Fruit fly (Drosophila melanogaster) whole organism, adult: Measurements from ENCODE around the gene CG14731.
A peak's percentile ranks its signal among the peaks of the same experiment; 100 is the strongest.

Source experiments
- CG11617 ChIP-seq: fragments of 200-800 bp; sonication (Bioruptor generic); optimal IDR thresholded peaks from 2 replicates; lab custom pipeline; 2017; ENCODE audit warnings: mild to moderate bottlenecking, missing biosample characterization, missing genetic modification reagents, missing genetic modification characterization
- CG12768 ChIP-seq: fragments of 200-800 bp; sonication (Bioruptor generic); optimal IDR thresholded peaks from 2 replicates; lab custom pipeline; 2017; ENCODE audit warnings: missing biosample characterization, missing genetic modification characterization, mild to moderate bottlenecking, moderate library complexity, missing genetic modification reagents
- CG14711 ChIP-seq: fragments of 200-800 bp; sonication (Bioruptor generic); optimal IDR thresholded peaks from 2 replicates; lab custom pipeline; 2018; ENCODE audit warnings: missing biosample characterization, mild to moderate bottlenecking, missing genetic modification characterization, moderate library complexity
- CG1620 ChIP-seq: fragments of 200-800 bp; sonication (Bioruptor generic); optimal IDR thresholded peaks from 2 replicates; lab custom pipeline; 2016; ENCODE audit warnings: missing biosample characterization, missing genetic modification characterization
- CG33017 ChIP-seq: fragments of 200-800 bp; sonication (Bioruptor generic); optimal IDR thresholded peaks from 2 replicates; lab custom pipeline; 2018; ENCODE audit warnings: missing biosample characterization, mild to moderate bottlenecking, missing genetic modification characterization, moderate library complexity
- CG5204 ChIP-seq: fragments of 200-800 bp; sonication (Bioruptor generic); optimal IDR thresholded peaks from 2 replicates; lab custom pipeline; 2016; ENCODE audit warnings: missing biosample characterization, missing genetic modification characterization
- CG7045 ChIP-seq: fragments of 200-800 bp; sonication (Bioruptor generic); optimal IDR thresholded peaks from 2 replicates; lab custom pipeline; 2017; ENCODE audit warnings: missing biosample characterization, mild to moderate bottlenecking, missing genetic modification characterization
- CG7101 ChIP-seq: fragments of 200-800 bp; sonication (Bioruptor generic); optimal IDR thresholded peaks from 2 replicates; lab custom pipeline; 2018; ENCODE audit warnings: missing biosample characterization, mild to moderate bottlenecking, missing genetic modification characterization, moderate library complexity
- Clk ChIP-seq: fragments of 200-800 bp; sonication (Bioruptor generic); optimal IDR thresholded peaks from 2 replicates; lab custom pipeline; 2017; ENCODE audit warnings: missing biosample characterization, missing genetic modification characterization
- Crg-1 ChIP-seq: fragments of 200-800 bp; sonication (Bioruptor generic); optimal IDR thresholded peaks from 2 replicates; lab custom pipeline; 2016; ENCODE audit warnings: missing biosample characterization, missing genetic modification characterization
- Hr96 ChIP-seq: fragments of 200-800 bp; sonication (Bioruptor generic); optimal IDR thresholded peaks from 2 replicates; lab custom pipeline; 2016; ENCODE audit warnings: missing biosample characterization, missing genetic modification characterization
- Mnt ChIP-seq: fragments of 200-800 bp; sonication (Bioruptor generic); optimal IDR thresholded peaks from 2 replicates; lab custom pipeline; 2016; ENCODE audit warnings: missing biosample characterization, mild to moderate bottlenecking, missing genetic modification characterization
- bab1 ChIP-seq: fragments of 200-800 bp; sonication (Bioruptor generic); optimal IDR thresholded peaks from 3 replicates; lab custom pipeline; 2019; ENCODE audit warnings: missing biosample characterization, mild to moderate bottlenecking, missing genetic modification characterization, moderate library complexity
- cic ChIP-seq: fragments of 200-800 bp; sonication (Bioruptor generic); optimal IDR thresholded peaks from 2 replicates; lab custom pipeline; 2017; ENCODE audit warnings: missing biosample characterization, mild to moderate bottlenecking, missing genetic modification characterization, moderate library complexity
- cnc ChIP-seq, 2 experiments: fragments of >200 bp; optimal IDR thresholded peaks; 2 replicates each; lab custom pipeline; 2017
- kay ChIP-seq: fragments of 200-800 bp; sonication (Bioruptor generic); peaks from one replicate; lab custom pipeline; 2016; ENCODE audit warnings: missing biosample characterization, missing genetic modification characterization, borderline replicate concordance
- ovo ChIP-seq: fragments of 200-800 bp; sonication (Bioruptor generic); optimal IDR thresholded peaks from 2 replicates; lab custom pipeline; 2016; ENCODE audit warnings: missing biosample characterization, missing genetic modification characterization
- pad ChIP-seq: fragments of 200-800 bp; sonication (Bioruptor generic); optimal IDR thresholded peaks from 3 replicates; lab custom pipeline; 2017; ENCODE audit warnings: missing biosample characterization, missing genetic modification characterization, mild to moderate bottlenecking, moderate library complexity, missing genetic modification reagents
- tj ChIP-seq: fragments of 200-800 bp; sonication (Bioruptor generic); optimal IDR thresholded peaks from 3 replicates; lab custom pipeline; 2017; ENCODE audit warnings: missing biosample characterization, mild to moderate bottlenecking, missing genetic modification characterization, moderate library complexity
- toe ChIP-seq: fragments of 200-800 bp; sonication (Bioruptor generic); optimal IDR thresholded peaks from 2 replicates; lab custom pipeline; 2016; ENCODE audit warnings: missing biosample characterization, missing genetic modification characterization

The CG14731 gene

DNA sequence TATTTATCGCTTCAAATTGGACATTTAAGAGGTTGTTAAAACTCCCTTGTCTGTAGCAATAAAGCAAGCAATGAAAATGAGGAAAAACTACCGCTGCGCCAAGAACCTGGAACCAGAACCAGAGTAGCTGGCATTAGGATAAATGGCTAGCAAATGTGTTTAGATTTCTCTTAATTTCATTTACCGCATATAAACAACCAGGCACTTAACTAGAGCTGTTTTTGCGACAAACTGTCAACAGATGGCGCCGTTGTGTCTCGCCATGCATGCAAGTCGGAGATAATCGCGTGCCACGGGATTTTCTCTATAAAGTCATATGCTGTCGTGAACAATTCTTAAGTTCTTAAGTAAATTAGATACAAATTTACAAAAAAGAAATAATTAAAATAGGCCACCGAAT is 2.8 kb downstream of the CG14731 start:
- TF ChIP-seq CG12768 (GFP tag; lab: Kevin White, UChicago) (no peak), tj (no peak), toe (GFP tag; lab: Kevin White, UChicago) (no peak), Mnt (GFP tag; lab: Kevin White, UChicago) (no peak), Crg-1 (no peak)

dm6 chr3R:11937427-11938114 is 6.5 kb downstream of the CG14731 start:
- TF ChIP-seq bab1 = no peak
- TF ChIP-seq Mnt (GFP tag; lab: Kevin White, UChicago) = no peak
- no peak for TF ChIP-seq toe (GFP tag; lab: Kevin White, UChicago)

- no peak for TF ChIP-seq pad
- no peak for TF ChIP-seq ovo (GFP tag; lab: Kevin White, UChicago)
- no peak for TF ChIP-seq Clk
- no peak for TF ChIP-seq CG5204 (GFP tag; lab: Kevin White, UChicago)
- TF ChIP-seq CG12768 (GFP tag; lab: Kevin White, UChicago) = no peak
- TF ChIP-seq CG33017 (tag; lab: Kevin White, UChicago) = no peak
- no peak for TF ChIP-seq cnc (optimal IDR thresholded peaks at IDR 0.05; lab: Kevin White, UChicago)
- TF ChIP-seq Crg-1 = no peak
- TF ChIP-seq cic = no peak
These were observed 10.1 kb downstream of the CG14731 start for dm6 chr3R:11941116-11941515.

DNA sequence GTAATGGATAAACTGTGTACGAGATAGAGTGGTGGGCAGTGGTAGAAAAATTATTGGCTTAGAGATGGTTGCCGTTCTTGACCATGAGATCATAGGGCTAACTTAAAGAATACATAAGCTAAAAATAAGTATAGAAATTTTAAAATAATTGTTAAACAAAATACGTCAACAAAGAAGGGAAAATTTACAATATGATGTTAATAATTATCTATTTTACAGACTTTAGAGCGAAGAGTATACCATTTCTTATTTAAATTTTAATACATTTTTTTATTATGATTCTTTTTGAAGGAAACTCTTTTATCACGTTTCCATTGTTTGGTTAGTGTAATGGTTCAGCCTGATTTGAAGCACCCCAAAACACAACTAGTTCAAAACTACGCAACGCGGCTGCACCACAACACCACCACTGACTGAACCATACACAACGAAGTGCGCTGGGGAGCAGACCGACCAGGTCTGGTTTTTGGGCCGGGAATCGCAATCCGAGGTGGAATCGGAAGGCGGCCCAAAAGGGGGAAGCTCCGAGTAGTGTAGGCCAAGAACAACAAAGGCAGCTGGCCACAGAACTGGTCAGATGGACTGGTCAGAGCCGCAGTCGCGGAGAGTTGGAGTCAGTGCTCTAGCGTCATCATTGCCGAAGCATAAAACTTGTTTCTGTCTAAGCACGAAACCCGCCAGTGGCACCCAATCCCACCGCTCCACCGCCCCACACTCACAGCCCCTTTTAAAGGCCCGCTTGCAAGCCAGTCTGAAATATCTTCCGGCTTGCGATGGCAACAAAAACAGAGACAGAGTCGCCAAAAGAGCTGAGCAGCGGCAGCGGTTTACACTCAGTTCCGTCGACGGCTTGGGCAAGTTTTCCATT is 14.6 kb downstream of the CG14731 start:
- TF ChIP-seq bab1 (no peak), Hr96 (GFP tag; lab: Kevin White, UChicago) (no peak), Mnt (GFP tag; lab: Kevin White, UChicago) (no peak), Clk (no peak), CG1620 (no peak), CG5204 (GFP tag; lab: Kevin White, UChicago) (no peak), cnc (optimal IDR thresholded peaks at IDR 0.05; lab: Kevin White, UChicago) (no peak), CG12768 (GFP tag; lab: Kevin White, UChicago) (no peak), tj (no peak), pad (no peak), ovo (GFP tag; lab: Kevin White, UChicago) (no peak), CG33017 (tag; lab: Kevin White, UChicago) (no peak), Crg-1 (no peak), cic (no peak), toe (GFP tag; lab: Kevin White, UChicago) (no peak), CG7045 (GFP tag; lab: Kevin White, UChicago) (no peak), kay (GFP tag; lab: Kevin White, UChicago) (no peak), CG11617 (GFP tag; lab: Kevin White, UChicago) (no peak)

dm6 chr3R:11947079-11947869 is 16.2 kb downstream of the CG14731 start:
- TF ChIP-seq Hr96 (GFP tag; lab: Kevin White, UChicago) = no peak
- no peak for TF ChIP-seq CG33017 (tag; lab: Kevin White, UChicago)
- TF ChIP-seq CG1620 = no peak
- peak; percentile 92 for TF ChIP-seq pad
- no peak for TF ChIP-seq kay (GFP tag; lab: Kevin White, UChicago)
- no peak for TF ChIP-seq cic
- TF ChIP-seq CG7045 (GFP tag; lab: Kevin White, UChicago) = no peak
- no peak for TF ChIP-seq Clk
- TF ChIP-seq CG14711 (tag; lab: Kevin White, UChicago) = no peak
- TF ChIP-seq CG7101 = no peak
- peak; percentile 87 for TF ChIP-seq tj
- TF ChIP-seq cnc (optimal IDR thresholded peaks at IDR 0.05; lab: Kevin White, UChicago) = no peak
- TF ChIP-seq toe (GFP tag; lab: Kevin White, UChicago) = no peak
- no peak for TF ChIP-seq Mnt (GFP tag; lab: Kevin White, UChicago)
- TF ChIP-seq CG11617 (GFP tag; lab: Kevin White, UChicago) = no peak
- peak; percentile 93 for TF ChIP-seq ovo (GFP tag; lab: Kevin White, UChicago)
- peak; percentile 24 for TF ChIP-seq bab1
- TF ChIP-seq CG12768 (GFP tag; lab: Kevin White, UChicago) = no peak
- no peak for TF ChIP-seq Crg-1
- no peak for TF ChIP-seq CG5204 (GFP tag; lab: Kevin White, UChicago)

dm6 chr3R:11947959-11948358 is 16.9 kb downstream of the CG14731 start:
- no peak for TF ChIP-seq CG1620
- no peak for TF ChIP-seq ovo (GFP tag; lab: Kevin White, UChicago)
- TF ChIP-seq CG7101 = no peak
- no peak for TF ChIP-seq pad
- TF ChIP-seq CG12768 (GFP tag; lab: Kevin White, UChicago) = no peak
- no peak for TF ChIP-seq Clk
- TF ChIP-seq toe (GFP tag; lab: Kevin White, UChicago) = no peak
- no peak for TF ChIP-seq tj
- no peak for TF ChIP-seq CG7045 (GFP tag; lab: Kevin White, UChicago)
- TF ChIP-seq bab1 = no peak
- TF ChIP-seq Crg-1 = no peak
- TF ChIP-seq CG11617 (GFP tag; lab: Kevin White, UChicago) = no peak
- TF ChIP-seq kay (GFP tag; lab: Kevin White, UChicago) = no peak
- TF ChIP-seq CG5204 (GFP tag; lab: Kevin White, UChicago) = no peak
- no peak for TF ChIP-seq Hr96 (GFP tag; lab: Kevin White, UChicago)
- no peak for TF ChIP-seq cnc (optimal IDR thresholded peaks at IDR 0.05; lab: Kevin White, UChicago)
- no peak for TF ChIP-seq Mnt (GFP tag; lab: Kevin White, UChicago)
- TF ChIP-seq CG33017 (tag; lab: Kevin White, UChicago) = no peak
